Fruit fly (Drosophila melanogaster): Measurements from ENCODE around the gene mop.

- TF ChIP-seq EcR (GFP tag; optimal IDR thresholded peaks at IDR 0.05) (no peak), psq (optimal IDR thresholded peaks at IDR 0.05) (no peak), pan (optimal IDR thresholded peaks at IDR 0.05) (no peak), CG8478 (optimal IDR thresholded peaks at IDR 0.05) (no peak), usp (GFP tag; optimal IDR thresholded peaks at IDR 0.05) (no peak)
Measured at dm6 chr3L:14761837-14762785, 13.8 kb downstream of the mop start, which contains the start of the genes Tsen34 and Mgat4a.
